Worm (Caenorhabditis elegans) whole organism, dauer: ENCODE measurements around the gene C32D5.12.

Experiments used
- unc-62 ChIP-seq: sonication (generic microtip); optimal IDR thresholded peaks from 2 replicates; lab custom pipeline; 2017; ENCODE audit warnings: missing biosample characterization, missing genetic modification reagents, missing genetic modification characterization

Gene C32D5.12

DNA sequence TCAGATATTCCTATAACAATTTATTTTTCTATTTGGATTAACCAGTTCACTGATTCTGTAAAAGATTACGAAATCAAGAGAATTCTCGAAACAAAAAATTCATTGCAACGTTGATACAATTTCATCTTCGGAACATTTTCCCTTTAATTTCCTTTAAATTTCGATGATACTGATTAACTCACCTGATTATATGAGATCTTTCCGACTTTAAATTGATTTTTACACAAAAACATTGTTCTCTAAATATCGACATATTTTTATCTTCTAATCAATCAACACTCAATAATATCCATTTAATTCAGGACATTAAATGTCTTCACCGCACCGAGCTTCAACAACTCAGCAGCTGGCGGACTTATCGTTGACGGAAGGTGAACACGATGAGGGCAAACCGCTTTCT lies 12.2 kb upstream of the C32D5.12 start, which contains the start of gene lin-23:
Gene lin-23, plus strand, starts transcription at position 301 of the 400 bp plus-strand sequence.
- TF ChIP-seq unc-62 (GFP tag; lab: Kevin White, UChicago): no peak

DNA sequence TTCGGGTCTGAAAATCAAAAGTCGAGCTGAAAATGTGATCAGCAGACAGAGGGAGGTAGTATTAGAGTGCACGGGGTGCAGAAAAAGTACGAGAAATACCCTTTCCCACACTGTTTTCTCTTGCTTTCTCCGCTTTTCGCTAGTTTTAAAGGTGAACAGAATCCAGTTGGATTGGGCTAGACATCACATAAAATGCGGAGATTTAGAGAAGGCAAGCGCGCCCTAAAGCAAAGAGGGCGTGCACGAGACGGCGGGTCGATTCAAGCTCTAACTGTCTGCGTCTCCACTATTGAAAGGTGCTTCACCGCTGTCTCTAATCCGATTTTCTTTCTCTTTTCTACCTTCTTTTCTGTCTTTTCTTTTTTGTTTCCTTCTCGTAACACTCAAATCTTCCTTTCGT lies 11.3 kb upstream of the C32D5.12 start:
- no peak for TF ChIP-seq unc-62 (GFP tag; lab: Kevin White, UChicago)

DNA sequence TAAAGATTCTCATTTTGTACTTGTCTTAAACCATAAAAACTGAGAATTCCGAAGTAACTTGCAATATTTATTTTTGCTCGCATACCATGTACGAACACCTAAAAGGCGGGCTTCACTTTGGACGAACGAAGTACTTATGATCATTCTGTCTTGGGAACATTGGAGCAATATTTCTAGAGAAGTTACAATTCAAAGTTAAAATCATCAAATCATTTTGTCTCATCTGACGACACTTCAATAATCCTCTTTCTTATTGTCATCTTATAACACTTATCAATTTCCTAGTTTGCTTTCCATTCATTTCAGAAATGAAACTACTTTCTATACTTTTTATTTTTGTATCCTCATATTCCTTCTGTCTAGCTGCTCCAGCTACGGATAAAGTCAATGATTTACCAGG lies 7.9 kb upstream of the C32D5.12 start, which contains the start of gene ctsa-4.1:
Gene ctsa-4.1, plus strand, starts transcription at position 301 of the 400 bp plus-strand sequence.
- no peak for TF ChIP-seq unc-62 (GFP tag; lab: Kevin White, UChicago)

DNA sequence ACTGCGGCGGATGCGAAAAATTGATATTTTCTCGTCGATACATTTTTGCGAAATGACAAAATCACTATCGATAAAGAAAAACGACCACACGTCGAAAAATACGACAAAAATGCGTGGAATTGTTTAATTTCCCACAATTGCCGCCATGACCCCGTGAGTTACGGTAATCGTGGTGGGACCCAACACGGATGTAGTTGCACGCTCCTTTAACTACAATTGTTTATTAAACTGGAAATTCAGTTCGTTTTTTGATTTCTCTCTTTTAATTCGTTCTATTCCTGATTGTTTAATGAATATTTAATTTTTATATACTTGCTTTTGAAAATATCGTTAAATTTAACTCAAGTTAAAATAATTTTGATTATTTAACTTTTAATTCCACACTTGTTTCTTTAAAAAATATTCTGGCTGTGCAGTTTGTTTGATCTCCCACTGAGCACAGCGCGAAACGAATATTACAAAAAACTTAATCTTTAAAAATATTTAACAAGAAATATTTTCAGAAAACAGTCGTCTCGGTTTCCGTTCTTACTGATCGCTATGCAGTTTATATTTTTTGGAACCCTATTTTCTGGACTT lies 6.5 kb upstream of the C32D5.12 start, which contains the start of the genes ani-2 and clec-88:
Gene ani-2, minus strand, starts transcription at position 131 of the 579 bp plus-strand sequence.
Gene clec-88, plus strand, starts transcription at position 486 of the 579 bp plus-strand sequence.
- TF ChIP-seq unc-62 (GFP tag; lab: Kevin White, UChicago): no peak

DNA sequence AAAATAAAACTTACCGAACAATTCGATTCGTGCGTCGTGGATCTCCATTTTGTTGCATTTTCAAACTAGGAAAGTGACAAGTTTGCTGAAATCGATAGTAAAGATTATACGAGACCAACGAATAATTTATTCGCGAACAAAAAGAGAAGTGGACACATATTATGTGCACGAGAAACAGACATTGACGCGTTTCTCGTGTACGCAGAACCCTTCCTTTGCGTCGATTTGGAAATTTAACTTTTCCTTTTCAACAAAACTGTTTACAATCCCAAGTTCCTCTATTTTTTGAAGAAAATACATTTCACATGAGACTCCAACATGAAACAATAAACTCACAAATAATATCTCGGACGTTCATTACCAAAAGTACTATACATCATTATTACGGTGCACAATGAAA lies 2.0 kb upstream of the C32D5.12 start, which contains the start of gene K10B2.4:
Gene K10B2.4, minus strand, starts transcription at position 138 of the 400 bp plus-strand sequence.
- no peak for TF ChIP-seq unc-62 (GFP tag; lab: Kevin White, UChicago)

DNA sequence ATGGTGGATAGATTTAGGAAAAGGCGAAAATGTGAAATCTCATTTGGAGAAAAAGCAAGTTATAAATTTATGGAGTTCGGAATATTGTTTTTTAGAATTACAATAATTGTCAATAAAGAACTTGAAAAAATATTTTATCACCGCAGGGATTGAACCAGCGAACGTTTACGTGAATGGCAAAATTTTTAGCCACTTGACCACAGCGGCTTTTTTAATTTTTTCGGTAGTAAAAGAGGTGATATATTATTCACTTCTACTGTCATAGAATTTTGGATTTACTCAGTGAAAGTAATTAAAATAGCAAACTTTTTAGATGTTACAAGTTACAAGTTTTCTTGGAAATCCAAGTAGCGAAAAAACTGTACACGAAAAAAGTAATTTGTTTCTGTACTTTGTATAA lies 573 bp downstream of the C32D5.12 start:
- no peak for TF ChIP-seq unc-62 (GFP tag; lab: Kevin White, UChicago)

DNA sequence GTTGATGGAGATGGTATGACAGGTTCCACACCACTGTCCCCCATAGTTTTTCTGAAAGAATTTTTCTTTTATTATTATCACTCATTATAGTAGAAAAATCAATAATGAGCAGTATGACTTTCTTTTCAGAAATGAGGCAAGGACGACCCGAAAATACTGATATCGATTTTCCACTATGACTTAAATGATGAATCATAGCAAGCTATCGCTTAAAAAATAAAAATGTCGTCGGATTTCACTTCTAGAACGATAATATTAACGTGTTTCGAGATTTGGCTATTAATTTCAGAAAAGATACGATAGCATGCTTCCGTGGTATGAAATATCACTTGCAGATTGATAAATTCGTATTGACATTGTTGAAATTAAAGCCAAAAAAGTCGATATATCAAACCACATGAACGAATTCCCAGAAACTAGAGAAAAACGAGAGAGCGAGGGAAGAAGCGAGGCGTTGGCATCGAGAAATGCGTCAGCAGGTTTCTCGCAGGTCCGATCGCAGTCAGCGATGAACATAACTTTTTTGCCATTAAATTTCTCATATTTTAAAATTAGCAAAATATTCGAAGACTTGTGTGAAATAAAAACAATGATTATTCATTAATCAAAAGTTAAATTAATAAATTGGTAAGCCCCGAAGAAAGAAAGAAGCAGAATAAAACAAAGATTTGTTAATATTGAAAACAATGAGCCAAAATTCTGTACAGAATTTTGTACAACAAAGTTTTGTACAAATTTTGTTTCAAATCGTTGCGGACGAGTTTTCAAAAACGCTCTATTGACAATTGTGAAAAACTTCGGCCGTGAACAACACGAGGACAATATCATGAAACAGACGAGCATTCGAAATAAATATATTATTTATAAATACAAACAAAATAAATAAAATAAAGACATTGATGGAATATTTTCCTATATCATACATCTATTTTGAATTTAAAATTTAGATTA lies 3.1 kb downstream of the C32D5.12 start, which contains the start of gene C32D5.11:
Gene C32D5.11, minus strand, starts transcription at position 51 of the 951 bp plus-strand sequence.
- no peak for TF ChIP-seq unc-62 (GFP tag; lab: Kevin White, UChicago)

DNA sequence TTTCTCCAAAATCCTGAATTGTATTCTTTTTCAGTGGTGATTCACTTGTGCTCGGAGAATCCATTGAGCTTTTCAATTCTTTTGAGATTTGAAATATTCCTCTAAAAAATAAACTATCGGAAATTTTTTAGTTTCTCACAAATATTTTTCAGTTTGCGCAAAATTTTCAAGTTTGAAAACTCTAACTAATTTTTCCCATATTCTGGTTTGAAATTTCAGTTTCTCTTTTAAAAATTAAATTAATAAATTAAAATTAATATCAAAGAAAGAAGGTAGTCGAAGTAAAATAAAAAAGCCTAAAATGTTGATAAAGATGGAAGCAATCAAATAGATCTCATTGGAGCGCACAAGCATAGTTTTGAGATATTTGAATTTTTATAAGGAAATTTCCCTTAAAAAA lies 6.9 kb downstream of the C32D5.12 start, which contains the start of gene C32D5.10:
Gene C32D5.10, minus strand, starts transcription at position 101 of the 400 bp plus-strand sequence.
- no peak for TF ChIP-seq unc-62 (GFP tag; lab: Kevin White, UChicago)

DNA sequence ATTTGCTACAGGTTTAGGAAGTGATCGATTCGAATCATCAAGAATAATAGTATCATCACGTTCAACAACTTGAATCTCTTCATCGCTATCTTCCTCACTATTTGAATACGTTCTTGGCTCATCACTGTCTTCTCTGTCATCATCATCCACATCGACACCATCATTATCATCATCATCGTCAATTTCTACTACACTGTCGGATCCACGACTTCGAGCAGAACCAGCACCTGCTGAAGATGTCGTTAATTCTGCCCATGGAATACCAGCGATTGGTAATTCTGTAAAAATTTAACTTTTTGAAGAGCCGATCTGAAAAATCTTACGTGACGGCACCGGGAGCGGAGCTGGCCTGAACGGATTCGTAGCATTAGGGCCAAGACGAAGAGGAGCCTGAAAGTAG lies 8.8 kb downstream of the C32D5.12 start:
- TF ChIP-seq unc-62 (GFP tag; lab: Kevin White, UChicago): no peak

DNA sequence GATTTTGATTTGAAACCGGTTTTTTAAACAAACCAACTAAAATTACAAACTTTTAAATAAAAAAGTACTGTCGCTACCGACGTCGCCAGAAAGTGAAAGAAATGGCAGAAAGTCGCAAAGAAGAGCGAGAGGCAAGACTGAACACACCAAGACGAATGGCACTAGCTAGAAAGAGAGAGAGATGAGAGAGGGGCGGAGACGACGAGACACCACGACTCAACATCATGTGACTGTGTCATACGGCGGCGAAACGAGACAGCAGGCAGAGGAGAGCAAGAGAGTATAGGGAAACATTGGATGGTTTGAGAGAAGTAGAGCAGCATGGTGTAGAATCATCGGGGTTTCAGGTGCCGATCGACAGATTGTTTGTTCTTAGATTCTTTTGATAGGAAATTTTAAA lies 10.4 kb downstream of the C32D5.12 start:
- peak; percentile 39 for TF ChIP-seq unc-62 (GFP tag; lab: Kevin White, UChicago)

DNA sequence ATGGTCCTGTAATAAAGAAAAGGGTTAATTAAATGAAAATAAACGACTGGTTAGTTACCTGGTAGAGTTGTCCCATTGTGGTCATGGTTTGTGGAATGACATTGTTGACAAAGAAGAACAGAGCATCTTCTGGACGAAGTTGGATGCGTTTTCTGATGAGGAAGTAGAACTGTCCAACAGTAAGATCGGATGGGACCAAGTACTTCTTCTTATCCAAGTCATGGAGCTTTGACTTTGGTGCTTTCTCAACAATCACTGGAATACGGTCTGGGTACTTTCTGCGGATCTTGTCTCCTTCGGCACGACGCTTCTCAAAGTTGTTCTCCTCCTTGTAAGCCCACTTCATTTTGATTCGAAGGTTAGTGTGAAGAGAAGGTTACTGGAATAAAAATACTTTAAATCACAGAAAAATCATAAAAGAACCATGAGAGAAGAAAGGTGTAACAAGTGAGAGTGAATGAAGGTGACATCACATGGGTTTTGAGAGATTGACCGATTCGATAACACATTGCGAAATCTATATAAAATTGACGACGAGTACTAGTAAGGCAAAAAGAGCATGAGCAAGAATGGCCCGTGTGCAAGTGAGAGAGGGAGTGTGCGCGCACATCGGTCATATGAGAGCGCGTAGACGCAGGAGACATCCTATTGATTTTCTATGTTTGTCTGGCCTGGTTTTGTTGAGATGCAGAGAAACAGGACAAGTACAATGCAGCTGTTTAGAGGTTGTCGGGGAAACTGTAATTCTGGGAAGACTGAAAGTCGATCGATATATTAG lies 11.3 kb downstream of the C32D5.12 start, which contains the start of gene lgg-1:
Gene lgg-1, minus strand, starts transcription at position 379 of the 778 bp plus-strand sequence.
- TF ChIP-seq unc-62 (GFP tag; lab: Kevin White, UChicago): no peak

DNA sequence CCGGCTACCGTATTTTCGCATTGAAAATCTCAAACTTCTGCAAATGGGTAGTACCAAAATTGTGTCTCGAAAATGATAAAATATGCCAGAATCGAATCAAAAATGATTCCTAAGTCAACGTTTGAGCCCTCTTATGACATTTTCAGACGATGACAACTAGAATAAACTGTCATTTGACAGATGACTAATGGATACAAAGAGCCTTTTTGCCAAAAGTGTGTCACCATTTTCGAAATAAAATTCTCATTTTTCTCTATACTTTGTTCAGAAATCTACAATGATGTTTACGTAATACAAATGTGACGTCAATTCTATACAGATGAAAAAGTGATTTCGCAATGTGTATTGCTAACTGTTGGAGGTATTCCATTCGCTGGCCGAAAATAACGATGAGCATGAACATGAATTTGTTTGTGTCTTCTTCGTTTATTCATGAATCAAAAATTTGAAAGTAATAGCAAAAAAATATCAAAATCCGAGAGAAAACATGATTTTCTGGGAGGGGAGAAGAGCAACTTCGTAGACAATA lies 12.2 kb downstream of the C32D5.12 start:
- TF ChIP-seq unc-62 (GFP tag; lab: Kevin White, UChicago): no peak

DNA sequence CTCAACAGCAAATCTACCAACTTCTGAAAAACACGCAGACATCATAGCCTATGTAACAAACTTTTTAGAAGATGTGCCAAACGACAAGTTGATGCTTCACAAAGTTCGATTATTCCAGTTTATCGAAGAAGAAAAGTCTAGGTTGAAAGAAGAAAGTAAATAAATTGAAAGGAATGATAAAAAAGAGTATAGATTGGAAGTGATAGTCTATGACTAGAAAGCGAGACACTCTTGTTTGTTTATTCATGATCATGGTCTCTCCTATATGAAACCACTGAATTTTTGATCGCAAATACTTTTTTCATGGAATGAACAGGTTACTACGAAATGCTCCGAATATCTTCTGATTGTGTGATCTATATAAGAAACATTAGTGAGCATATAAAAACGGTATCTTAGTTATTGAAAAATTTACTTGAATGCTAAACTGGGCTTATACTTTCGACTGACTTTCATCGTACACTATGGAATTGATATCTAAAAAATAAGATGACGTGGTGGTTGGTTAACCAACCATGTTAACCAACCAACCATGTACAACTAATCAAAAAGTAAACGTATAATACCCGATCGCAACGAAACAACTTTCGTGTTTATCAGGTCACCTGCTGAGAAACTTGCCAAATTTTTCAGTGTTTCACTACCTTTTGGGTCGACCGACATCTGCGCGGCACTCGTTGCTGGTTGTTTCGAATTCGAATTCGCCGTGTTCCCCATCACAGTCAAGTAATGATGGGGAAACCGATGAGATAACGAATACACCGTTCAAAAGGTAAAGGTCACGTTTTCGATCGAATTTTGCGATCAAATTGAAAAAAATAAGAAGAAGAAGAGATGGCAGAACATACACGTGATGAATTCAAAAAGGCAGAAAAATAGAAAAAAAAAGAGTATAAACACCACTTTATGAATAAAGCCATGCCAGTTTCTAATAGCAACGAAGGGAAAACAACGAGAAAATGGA lies 13.3 kb downstream of the C32D5.12 start, which contains the start of gene C32D5.8:
Gene C32D5.8, minus strand, starts transcription at position 770 of the 964 bp plus-strand sequence.
- no peak for TF ChIP-seq unc-62 (GFP tag; lab: Kevin White, UChicago)

DNA sequence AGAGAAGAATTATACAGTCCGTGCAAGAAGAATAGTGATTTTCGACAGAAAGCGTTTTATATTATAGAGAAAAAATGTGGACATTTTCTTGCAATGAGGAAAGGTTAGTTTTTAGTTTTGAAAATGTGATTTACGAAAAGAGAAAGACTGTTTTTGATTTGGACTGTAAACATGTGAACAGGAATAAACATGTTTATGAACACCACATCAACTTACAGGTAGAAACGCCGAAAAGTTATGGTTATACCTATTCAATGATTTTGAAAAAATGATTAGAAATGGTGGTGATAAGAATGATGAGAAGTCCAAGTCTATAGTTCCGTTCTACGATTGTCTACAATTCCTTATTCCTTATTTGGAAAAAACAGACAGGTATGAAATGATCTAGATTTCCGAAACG lies 14.3 kb downstream of the C32D5.12 start:
- no peak for TF ChIP-seq unc-62 (GFP tag; lab: Kevin White, UChicago)
